Worm (Caenorhabditis elegans) whole organism, young adult: ENCODE results near the gene Y42H9AR.5.
A peak's percentile ranks its signal among the peaks of the same experiment; 100 is the strongest.

Source experiments
- B0035.1 ChIP-seq: sonication (generic microtip); optimal IDR thresholded peaks from 2 replicates; lab custom pipeline; 2016; ENCODE audit warnings: missing genetic modification characterization, mild to moderate bottlenecking, missing compliant biosample characterization, missing genotype, missing genetic modification reagents
- B0336.3 ChIP-seq: fragments of 200-800 bp; sonication (Bioruptor generic); IDR thresholded peaks from 2 replicates; pipeline ENCODE4 v1.3.6; 2022; ENCODE audit warnings: missing genetic modification characterization, missing compliant biosample characterization
- C06A6.2 ChIP-seq: fragments of 200-800 bp; sonication (Bioruptor generic); conservative IDR thresholded peaks from 2 replicates; pipeline ENCODE4 v1.3.6; 2022; ENCODE audit warnings: missing genetic modification characterization, missing compliant biosample characterization
- C17E4.6 ChIP-seq: fragments of 200-800 bp; sonication (Bioruptor generic); IDR thresholded peaks from 2 replicates; pipeline ENCODE4 v1.3.6; 2022; ENCODE audit warnings: missing genetic modification reagents, missing genetic modification characterization, missing compliant biosample characterization
- D2030.7 ChIP-seq: fragments of 200-800 bp; sonication (Bioruptor generic); IDR thresholded peaks from 2 replicates; pipeline ENCODE4 v1.3.6; 2022; ENCODE audit warnings: missing genetic modification reagents, missing genetic modification characterization, missing compliant biosample characterization
- F23B12.7 ChIP-seq: sonication (generic microtip); optimal IDR thresholded peaks from 2 replicates; lab custom pipeline; 2017; ENCODE audit warnings: missing genetic modification characterization, mild to moderate bottlenecking, missing compliant biosample characterization, antibody characterized with exemption, moderate library complexity; ENCODE audit not compliant: insufficient read depth
- F33H1.4 ChIP-seq: fragments of 200-800 bp; sonication (Bioruptor generic); IDR thresholded peaks from 2 replicates; pipeline ENCODE4 v1.3.6; 2022; ENCODE audit warnings: missing genetic modification reagents, missing genetic modification characterization, missing compliant biosample characterization
- F57A8.1 ChIP-seq: fragments of 200-800 bp; sonication (Bioruptor generic); optimal IDR thresholded peaks from 2 replicates; lab custom pipeline; 2018; ENCODE audit warnings: mild to moderate bottlenecking, missing genetic modification characterization, moderate library complexity, missing compliant biosample characterization
- F57C9.4 ChIP-seq: sonication (generic microtip); optimal IDR thresholded peaks from 2 replicates; lab custom pipeline; 2017; ENCODE audit warnings: mild to moderate bottlenecking, missing genetic modification characterization, missing compliant biosample characterization
- K12H6.12 ChIP-seq: fragments of 200-800 bp; sonication (Bioruptor generic); optimal IDR thresholded peaks from 2 replicates; lab custom pipeline; 2018; ENCODE audit warnings: mild to moderate bottlenecking, missing genetic modification characterization, missing compliant biosample characterization
- Y53G8AR.9 ChIP-seq: fragments of 200-800 bp; sonication (Bioruptor generic); conservative IDR thresholded peaks from 2 replicates; pipeline ENCODE4 v1.3.6; 2022; ENCODE audit warnings: missing genetic modification reagents, missing genetic modification characterization, missing compliant biosample characterization
- akir-1 ChIP-seq: fragments of 200-800 bp; sonication (Bioruptor generic); optimal IDR thresholded peaks from 2 replicates; lab custom pipeline; 2018; ENCODE audit warnings: mild to moderate bottlenecking, missing genetic modification characterization, moderate library complexity, missing compliant biosample characterization
- aptf-2 ChIP-seq: fragments of 200-800 bp; sonication (Bioruptor generic); conservative IDR thresholded peaks from 2 replicates; pipeline ENCODE4 v1.3.6; 2022; ENCODE audit warnings: missing genetic modification reagents, missing genetic modification characterization, missing compliant biosample characterization
- aptf-3 ChIP-seq: fragments of 200-800 bp; sonication (Bioruptor generic); IDR thresholded peaks from 2 replicates; pipeline ENCODE4 v1.3.6; 2022; ENCODE audit warnings: missing genetic modification characterization, missing compliant biosample characterization
- attf-5 ChIP-seq: fragments of 200-800 bp; sonication (Bioruptor generic); optimal IDR thresholded peaks from 2 replicates; lab custom pipeline; 2018; ENCODE audit warnings: mild to moderate bottlenecking, missing genetic modification characterization, missing compliant biosample characterization
- attf-6 ChIP-seq: fragments of 200-800 bp; sonication (Bioruptor generic); IDR thresholded peaks from 2 replicates; pipeline ENCODE4 v1.3.6; 2022; ENCODE audit warnings: missing genetic modification reagents, missing genetic modification characterization, missing compliant biosample characterization
- ceh-91 ChIP-seq: fragments of 200-800 bp; sonication (Bioruptor generic); IDR thresholded peaks from 2 replicates; pipeline ENCODE4 v1.3.6; 2022; ENCODE audit warnings: missing genetic modification reagents, missing genetic modification characterization, missing compliant biosample characterization
- die-1 ChIP-seq: sonication (generic microtip); optimal IDR thresholded peaks from 2 replicates; lab custom pipeline; 2016; ENCODE audit warnings: missing genotype, mild to moderate bottlenecking, missing genetic modification characterization, missing compliant biosample characterization
- dox-1 ChIP-seq: fragments of 200-800 bp; sonication (Bioruptor generic); IDR thresholded peaks from 2 replicates; pipeline ENCODE4 v1.3.6; 2022; ENCODE audit warnings: missing genetic modification reagents, missing genetic modification characterization, missing compliant biosample characterization
- dpff-1 ChIP-seq: sonication (generic microtip); optimal IDR thresholded peaks from 2 replicates; lab custom pipeline; 2017; ENCODE audit warnings: mild to moderate bottlenecking, missing genetic modification characterization, missing compliant biosample characterization
- dpl-1 ChIP-seq: fragments of 150-350 bp; optimal IDR thresholded peaks from 2 replicates; lab custom pipeline; 2014; ENCODE audit warnings: missing biosample characterization, missing genetic modification reagents, missing genetic modification characterization
- efl-1 ChIP-seq: fragments of 150-350 bp; optimal IDR thresholded peaks from 2 replicates; lab custom pipeline; 2014; ENCODE audit warnings: missing biosample characterization, missing genetic modification reagents, missing genetic modification characterization
- egl-18 ChIP-seq: fragments of 200-800 bp; sonication (Bioruptor generic); IDR thresholded peaks from 2 replicates; pipeline ENCODE4 v1.3.6; 2022; ENCODE audit warnings: missing genetic modification reagents, missing genetic modification characterization, missing compliant biosample characterization
- fkh-3 ChIP-seq: sonication (generic microtip); optimal IDR thresholded peaks from 2 replicates; lab custom pipeline; 2016; ENCODE audit warnings: mild to moderate bottlenecking, missing genetic modification characterization, missing compliant biosample characterization
- hlh-12 ChIP-seq: sonication (generic microtip); optimal IDR thresholded peaks from 2 replicates; lab custom pipeline; 2016; ENCODE audit warnings: missing genetic modification characterization, missing compliant biosample characterization
- hmg-1.2 ChIP-seq: fragments of 200-800 bp; sonication (Bioruptor generic); IDR thresholded peaks from 2 replicates; pipeline ENCODE4 v1.3.6; 2022; ENCODE audit warnings: missing genetic modification reagents, missing genetic modification characterization, missing compliant biosample characterization
- hmg-20 ChIP-seq: fragments of 200-800 bp; sonication (Bioruptor generic); IDR thresholded peaks from 2 replicates; pipeline ENCODE4 v1.3.6; 2022; ENCODE audit warnings: missing genetic modification reagents, missing genetic modification characterization, missing compliant biosample characterization
- lag-1 ChIP-seq: fragments of 200-800 bp; sonication (Bioruptor generic); IDR thresholded peaks from 2 replicates; pipeline ENCODE4 v1.3.6; 2022; ENCODE audit warnings: missing genetic modification reagents, missing genetic modification characterization, missing compliant biosample characterization
- let-607 ChIP-seq, 2 experiments: fragments of 200-800 bp in 1 of 2; sonication (Bioruptor generic) in 1 of 2; sonication (generic microtip) in 1 of 2; optimal IDR thresholded peaks; 2 replicates each; lab custom pipeline; 2016 to 2018; ENCODE audit warnings: mild to moderate bottlenecking in 2 of 2, missing compliant biosample characterization in 2 of 2, missing genetic modification characterization in 2 of 2, moderate library complexity in 2 of 2, missing genotype in 1 of 2
- lin-35 ChIP-seq, 3 experiments: fragments of 150-350 bp in 2 of 3; sonication (generic microtip) in 1 of 3; optimal IDR thresholded peaks; 2 replicates each; lab custom pipeline; 2014 to 2018; ENCODE audit warnings: missing biosample characterization in 3 of 3, missing genetic modification characterization in 3 of 3, missing genetic modification reagents in 3 of 3
- lin-54 ChIP-seq: fragments of 200-800 bp; sonication (Bioruptor generic); optimal IDR thresholded peaks from 2 replicates; lab custom pipeline; 2018; ENCODE audit warnings: mild to moderate bottlenecking, missing genetic modification characterization, missing compliant biosample characterization
- lsl-1 ChIP-seq: fragments of 200-800 bp; sonication (Bioruptor generic); optimal IDR thresholded peaks from 2 replicates; lab custom pipeline; 2018; ENCODE audit warnings: mild to moderate bottlenecking, missing genetic modification characterization, moderate library complexity, missing compliant biosample characterization
- madf-8 ChIP-seq: fragments of 200-800 bp; sonication (Bioruptor generic); conservative IDR thresholded peaks from 2 replicates; pipeline ENCODE4 v1.3.6; 2022; ENCODE audit warnings: missing genetic modification reagents, missing genetic modification characterization, missing compliant biosample characterization
- mxl-1 ChIP-seq: sonication (generic microtip); optimal IDR thresholded peaks from 2 replicates; lab custom pipeline; 2016; ENCODE audit warnings: missing genetic modification characterization, missing compliant biosample characterization
- nfya-2 ChIP-seq: fragments of 200-800 bp; sonication (Bioruptor generic); IDR thresholded peaks from 2 replicates; pipeline ENCODE4 v1.3.6; 2022; ENCODE audit warnings: missing genetic modification reagents, missing genetic modification characterization, missing compliant biosample characterization
- nfyb-1 ChIP-seq: fragments of 200-800 bp; sonication (Bioruptor generic); IDR thresholded peaks from 2 replicates; pipeline ENCODE4 v1.3.6; 2022; ENCODE audit warnings: missing genetic modification reagents, missing genetic modification characterization, missing compliant biosample characterization
- nhr-120 ChIP-seq: fragments of 200-800 bp; sonication (Bioruptor generic); IDR thresholded peaks from 2 replicates; pipeline ENCODE4 v1.3.6; 2022; ENCODE audit warnings: missing genetic modification characterization, missing compliant biosample characterization
- rcor-1 ChIP-seq: fragments of 200-800 bp; sonication (Bioruptor generic); IDR thresholded peaks from 2 replicates; pipeline ENCODE4 v1.3.6; 2022; ENCODE audit warnings: missing genetic modification reagents, missing genetic modification characterization, missing compliant biosample characterization
- snpc-1.3 ChIP-seq: sonication (generic microtip); optimal IDR thresholded peaks from 2 replicates; lab custom pipeline; 2017; ENCODE audit warnings: missing genetic modification characterization, mild to moderate bottlenecking, missing compliant biosample characterization, antibody characterized with exemption, moderate library complexity, missing genotype, missing genetic modification reagents; ENCODE audit not compliant: insufficient read depth
- snpc-3.4 ChIP-seq: sonication (generic microtip); optimal IDR thresholded peaks from 2 replicates; lab custom pipeline; 2017; ENCODE audit warnings: missing genetic modification characterization, mild to moderate bottlenecking, missing compliant biosample characterization, antibody characterized with exemption, moderate library complexity, missing genotype, missing genetic modification reagents
- sptf-2 ChIP-seq: fragments of 200-800 bp; sonication (Bioruptor generic); optimal IDR thresholded peaks from 2 replicates; lab custom pipeline; 2018; ENCODE audit warnings: mild to moderate bottlenecking, missing genetic modification characterization, missing compliant biosample characterization
- tlf-1 ChIP-seq: fragments of 200-800 bp; sonication (Bioruptor generic); optimal IDR thresholded peaks from 2 replicates; lab custom pipeline; 2018; ENCODE audit warnings: mild to moderate bottlenecking, missing genetic modification characterization, missing compliant biosample characterization
- ztf-3 ChIP-seq: fragments of 200-800 bp; sonication (Bioruptor generic); optimal IDR thresholded peaks from 2 replicates; lab custom pipeline; 2018; ENCODE audit warnings: mild to moderate bottlenecking, missing genetic modification characterization, missing compliant biosample characterization
- ztf-6 ChIP-seq: fragments of 200-800 bp; sonication (Bioruptor generic); IDR thresholded peaks from 2 replicates; pipeline ENCODE4 v1.3.6; 2022; ENCODE audit warnings: missing genetic modification reagents, missing genetic modification characterization, missing compliant biosample characterization

The Y42H9AR.5 gene

ce11 chrIV:8061267-8061666, 41.1 kb upstream of the Y42H9AR.5 start (continued):
- no peak for TF ChIP-seq F57C9.4 (tag; lab: Kevin White, UChicago)
- TF ChIP-seq nfyb-1 (GFP tag; lab: Robert Waterston, UW), result no peak
- TF ChIP-seq efl-1 (GFP tag; lab: Kevin White, UChicago), result peak; percentile 86
- TF ChIP-seq ztf-3 (GFP tag; lab: Kevin White, UChicago), result no peak
- TF ChIP-seq hlh-12, result no peak
- no peak for TF ChIP-seq K12H6.12 (tag; lab: Kevin White, UChicago)
- peak; percentile 60 for TF ChIP-seq snpc-3.4 (tag; lab: Kevin White, UChicago)
- TF ChIP-seq C06A6.2 (GFP tag; lab: Robert Waterston, UW), result no peak
- peak; percentile 93 for TF ChIP-seq madf-8 (GFP tag; lab: Robert Waterston, UW)
- TF ChIP-seq dox-1 (GFP tag; lab: Robert Waterston, UW), result no peak
- TF ChIP-seq snpc-1.3 (tag; lab: Kevin White, UChicago), result peak; percentile 6
- TF ChIP-seq C17E4.6 (GFP tag; lab: Robert Waterston, UW), result no peak
- peak; percentile 5 for TF ChIP-seq F23B12.7 (tag; lab: Kevin White, UChicago)
- TF ChIP-seq D2030.7 (GFP tag; lab: Robert Waterston, UW), result peak; percentile 72
- TF ChIP-seq akir-1 (GFP tag; lab: Kevin White, UChicago), result no peak
- TF ChIP-seq lsl-1, result peak; percentile 92
- no peak for TF ChIP-seq Y53G8AR.9
- no peak for TF ChIP-seq nfya-2 (GFP tag; lab: Robert Waterston, UW)
- TF ChIP-seq attf-5 (GFP tag; lab: Kevin White, UChicago), result no peak
- TF ChIP-seq fkh-3 (tag; lab: Kevin White, UChicago), result no peak
- TF ChIP-seq tlf-1 (GFP tag; lab: Kevin White, UChicago), result no peak
- TF ChIP-seq dpl-1, result peak; percentile 55
- no peak for TF ChIP-seq dpff-1
- TF ChIP-seq sptf-2, result no peak
- TF ChIP-seq mxl-1 (tag; lab: Kevin White, UChicago), result no peak
- TF ChIP-seq B0035.1 (tag; lab: Kevin White, UChicago), result no peak
- no peak for TF ChIP-seq lin-35 (GFP tag; optimal IDR thresholded peaks at IDR 0.05; lab: Kevin White, UChicago)
- TF ChIP-seq aptf-2 (GFP tag; lab: Robert Waterston, UW), result no peak
- TF ChIP-seq F57A8.1 (GFP tag; lab: Kevin White, UChicago), result no peak
- no peak for TF ChIP-seq ztf-6
- TF ChIP-seq rcor-1 (GFP tag; lab: Robert Waterston, UW), result peak; percentile 42; the same call in 1 of the 2 replicates
- TF ChIP-seq attf-6 (GFP tag; lab: Robert Waterston, UW), result no peak
- TF ChIP-seq lin-54 (GFP tag; lab: Kevin White, UChicago), result no peak
- no peak for TF ChIP-seq B0336.3 (GFP tag; lab: Robert Waterston, UW)
- TF ChIP-seq ceh-91 (GFP tag; lab: Robert Waterston, UW), result peak; percentile 78
- TF ChIP-seq egl-18 (GFP tag; lab: Robert Waterston, UW), result no peak
- TF ChIP-seq lag-1 (GFP tag; lab: Robert Waterston, UW), result no peak
- TF ChIP-seq hmg-20, result no peak
- no peak for TF ChIP-seq let-607 (tag; optimal IDR thresholded peaks at IDR 0.05; lab: Kevin White, UChicago)
- TF ChIP-seq aptf-3 (GFP tag; lab: Robert Waterston, UW), result no peak
- TF ChIP-seq die-1 (tag; lab: Kevin White, UChicago), result no peak
- TF ChIP-seq F33H1.4 (GFP tag; lab: Robert Waterston, UW), result peak; percentile 94
- no peak; the same call in 1 of the 2 replicates for TF ChIP-seq hmg-1.2 (GFP tag; lab: Robert Waterston, UW)
- TF ChIP-seq nhr-120 (GFP tag; lab: Robert Waterston, UW), result no peak
